In genomic region chr3R:6396613-6397012, dm6 we compare ENCODE assay signal across 4 fruit fly cellular contexts.
TF ChIP-seq lines count a peak whose summit lies in the region.

No protein-coding gene starts in this region.

- TF ChIP-seq CTCF in whole organism, embryonic (GFP tag; optimal IDR thresholded peaks at IDR 0.05; lab: Kevin White, UChicago): no peak

TF ChIP-seq in whole organism, embryonic, 481 proteins besides CTCF, POLR2A, EP300 and RAD21:
- TF ChIP-seq TFAM (GFP tag; optimal IDR thresholded peaks at IDR 0.05; lab: Kevin White, UChicago) (no peak), chinmo (GFP tag; IDR thresholded peaks at IDR 0.05; lab: Robert Waterston, UW; ENCODE audit: partially characterized antibody) (no peak), CG2199 (GFP tag; IDR thresholded peaks at IDR 0.05; lab: Robert Waterston, UW) (0 out of 3 replicates have a peak, but pooled peaks have one; percentile 34), Med (GFP tag; lab: Kevin White, UChicago) (peak; percentile 2), CG4424 (GFP tag; optimal IDR thresholded peaks at IDR 0.05; lab: Kevin White, UChicago) (no peak)

TF ChIP-seq in whole organism, prepupa, 60 proteins besides CTCF, POLR2A, EP300 and RAD21:
- TF ChIP-seq svp (GFP tag; lab: Kevin White, UChicago) (peak; percentile 91), Eip78C (GFP tag; lab: Kevin White, UChicago) (peak; percentile 22), net (GFP tag; optimal IDR thresholded peaks at IDR 0.05; lab: Kevin White, UChicago) (no peak)
TF ChIP-seq in whole organism, prepupa: peak in this region for 2.

TF ChIP-seq in whole organism, pupa, 21 proteins besides CTCF, POLR2A, EP300 and RAD21:
- TF ChIP-seq CG13204 (GFP tag; optimal IDR thresholded peaks at IDR 0.05; lab: Kevin White, UChicago) (no peak), EcR (GFP tag; optimal IDR thresholded peaks at IDR 0.05; lab: Kevin White, UChicago) (peak; percentile 27)
TF ChIP-seq in whole organism, pupa: peak in this region for 1.

TF ChIP-seq in whole organism, wandering third instar larva, 38 proteins besides CTCF, POLR2A, EP300 and RAD21:
- TF ChIP-seq psq (GFP tag; optimal IDR thresholded peaks at IDR 0.05; lab: Kevin White, UChicago) (no peak), Rel (GFP tag; optimal IDR thresholded peaks at IDR 0.05; lab: Kevin White, UChicago) (no peak), Rel (tag; optimal IDR thresholded peaks at IDR 0.05; lab: Kevin White, UChicago) (peak; percentile 30)
